Fruit fly (Drosophila melanogaster): ENCODE results near the gene ais.

The ais gene

DNA sequence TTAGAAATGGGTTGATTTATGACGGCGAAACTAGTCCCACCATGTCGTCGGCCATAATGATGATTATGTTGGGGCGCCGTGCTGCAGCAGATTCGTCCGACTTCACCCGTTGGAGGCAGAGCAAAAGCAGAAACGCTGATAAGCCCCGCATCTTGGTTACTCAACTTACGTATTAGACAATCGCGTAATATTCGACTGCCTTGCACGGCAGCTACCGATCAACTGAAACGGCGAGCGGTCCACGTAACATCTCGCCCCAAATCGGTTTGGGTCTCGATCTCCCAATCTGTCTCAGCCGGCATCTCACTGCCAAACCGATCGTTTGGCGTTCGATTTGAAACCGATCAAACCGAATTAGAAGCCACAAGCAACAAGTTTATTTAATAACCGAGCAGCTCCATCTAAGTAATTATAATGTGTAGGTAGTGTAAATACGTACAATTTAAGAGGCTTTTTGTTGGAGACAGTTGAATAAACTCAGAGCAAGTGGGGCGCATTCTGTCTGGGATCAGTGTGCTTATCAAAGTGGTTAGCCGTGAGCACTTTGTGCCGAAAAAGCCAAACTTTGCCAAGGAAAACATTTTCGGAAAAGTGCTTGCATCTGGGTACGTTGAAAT lies 4.2 kb upstream of the ais start, which contains the start of gene CG32191 (continued):
- no peak for TF ChIP-seq CG6254 (GFP tag; optimal IDR thresholded peaks at IDR 0.05)
- peak; percentile 79 for TF ChIP-seq lab (GFP tag; optimal IDR thresholded peaks at IDR 0.05)
- TF ChIP-seq dati (GFP tag; IDR thresholded peaks at IDR 0.05) = no peak
- TF ChIP-seq Fer2 (tag; optimal IDR thresholded peaks at IDR 0.05) = no peak
- TF ChIP-seq CG15269 (tag; optimal IDR thresholded peaks at IDR 0.05) = peak; percentile 26
- TF ChIP-seq CG4360 (GFP tag; IDR thresholded peaks at IDR 0.05) = no peak
- TF ChIP-seq chinmo (GFP tag; IDR thresholded peaks at IDR 0.05; ENCODE audit: partially characterized antibody) = 0 out of 4 replicates have a peak, but pooled peaks have one; percentile 37
- no peak for TF ChIP-seq Nf-YB (GFP tag; optimal IDR thresholded peaks at IDR 0.05)
- TF ChIP-seq gem (tag; optimal IDR thresholded peaks at IDR 0.05) = no peak
- no peak for TF ChIP-seq knrl (GFP tag; IDR thresholded peaks at IDR 0.05; ENCODE audit: partially characterized antibody)
- no peak for TF ChIP-seq CG3163 (GFP tag; optimal IDR thresholded peaks at IDR 0.05)
- TF ChIP-seq Aef1 (GFP tag; IDR thresholded peaks at IDR 0.05) = no peak
- TF ChIP-seq CG6654 (GFP tag; optimal IDR thresholded peaks at IDR 0.05) = no peak
- TF ChIP-seq Rfx (GFP tag; IDR thresholded peaks at IDR 0.05) = peak; percentile 18; the same call in 1 of the 2 replicates
- TF ChIP-seq H2.0 (GFP tag; IDR thresholded peaks at IDR 0.05) = no peak
- TF ChIP-seq rib (GFP tag; IDR thresholded peaks at IDR 0.05) = no peak
- no peak for TF ChIP-seq NfI (GFP tag; optimal IDR thresholded peaks at IDR 0.05)
- no peak for TF ChIP-seq Fer3 (tag; optimal IDR thresholded peaks at IDR 0.05)
- no peak for TF ChIP-seq crp (GFP tag; optimal IDR thresholded peaks at IDR 0.05)
- TF ChIP-seq caup (GFP tag; optimal IDR thresholded peaks at IDR 0.05; ENCODE audit: severe bottlenecking) = peak; percentile 50
- no peak for TF ChIP-seq nom (GFP tag; optimal IDR thresholded peaks at IDR 0.05)
- no peak for TF ChIP-seq Sox100B (GFP tag; optimal IDR thresholded peaks at IDR 0.05)
- TF ChIP-seq CG8388 (GFP tag; optimal IDR thresholded peaks at IDR 0.05) = no peak
- peak; percentile 14; the same call in 1 of the 2 replicates for TF ChIP-seq NFAT (GFP tag; IDR thresholded peaks at IDR 0.05)
- peak; percentile 22 for TF ChIP-seq PHDP (tag; optimal IDR thresholded peaks at IDR 0.05)
- TF ChIP-seq CG2678 (tag; optimal IDR thresholded peaks at IDR 0.05) = peak; percentile 44
- TF ChIP-seq CG6689 (GFP tag; IDR thresholded peaks at IDR 0.05) = no peak
- no peak for TF ChIP-seq CG17328 (GFP tag; IDR thresholded peaks at IDR 0.05)
- TF ChIP-seq CG32772 (GFP tag; IDR thresholded peaks at IDR 0.05) = no peak
- no peak for TF ChIP-seq cg (GFP tag; optimal IDR thresholded peaks at IDR 0.05)
- TF ChIP-seq chm (GFP tag; IDR thresholded peaks at IDR 0.05) = no peak
- no peak for TF ChIP-seq nerfin-1 (tag; optimal IDR thresholded peaks at IDR 0.05)
- TF ChIP-seq Dip3 (GFP tag; optimal IDR thresholded peaks at IDR 0.05) = no peak
- no peak for TF ChIP-seq HLHmδ (GFP tag; optimal IDR thresholded peaks at IDR 0.05)
- no peak for TF ChIP-seq C15 (GFP tag; IDR thresholded peaks at IDR 0.05)
- no peak for TF ChIP-seq CG11560 (tag; IDR thresholded peaks at IDR 0.05)
- peak; percentile 59 for TF ChIP-seq CG9437 (GFP tag; optimal IDR thresholded peaks at IDR 0.05)
- TF ChIP-seq CG15479 (GFP tag; optimal IDR thresholded peaks at IDR 0.05) = no peak
- no peak for TF ChIP-seq hbn (GFP tag; IDR thresholded peaks at IDR 0.05; ENCODE audit: partially characterized antibody)
- no peak for TF ChIP-seq corto (GFP tag; optimal IDR thresholded peaks at IDR 0.05)
- no peak for TF ChIP-seq Mes4 (GFP tag; optimal IDR thresholded peaks at IDR 0.05)
- TF ChIP-seq CG2199 (GFP tag; IDR thresholded peaks at IDR 0.05) = no peak
- no peak for TF ChIP-seq schlank (tag; optimal IDR thresholded peaks at IDR 0.05)
- TF ChIP-seq NC2β (GFP tag; optimal IDR thresholded peaks at IDR 0.05) = no peak
- TF ChIP-seq CG4854 (GFP tag; optimal IDR thresholded peaks at IDR 0.05) = no peak
- TF ChIP-seq Hey (tag; optimal IDR thresholded peaks at IDR 0.05) = no peak
- peak; percentile 32 for TF ChIP-seq CG12071 (GFP tag; optimal IDR thresholded peaks at IDR 0.05)
- TF ChIP-seq CG5180 (GFP tag; optimal IDR thresholded peaks at IDR 0.05) = peak; percentile 95
- TF ChIP-seq oc (tag; optimal IDR thresholded peaks at IDR 0.05) = peak; percentile 40

All from whole organism, embryonic.